Worm (Caenorhabditis elegans): ENCODE results near the gene srh-282.
A peak's percentile ranks its signal among the peaks of the same experiment; 100 is the strongest.

srh-282 gene

ce11 chrIV:247494-247893 is 25.7 kb downstream of the srh-282 start (continued):
- TF ChIP-seq alr-1 (tag; optimal IDR thresholded peaks at IDR 0.05; ENCODE audit: borderline replicate concordance) (no peak), fos-1 (tag; optimal IDR thresholded peaks at IDR 0.05) (no peak), ama-1 (optimal IDR thresholded peaks at IDR 0.05) (no peak), nhr-19 (GFP tag; conservative IDR thresholded peaks at IDR 0.05) (peak; percentile 51), nhr-28 (tag; optimal IDR thresholded peaks at IDR 0.05) (no peak), fkh-8 (tag; optimal IDR thresholded peaks at IDR 0.05) (no peak), egl-27 (tag; optimal IDR thresholded peaks at IDR 0.05) (no peak), ets-5 (GFP tag; IDR thresholded peaks at IDR 0.05) (no peak), jun-1 (tag; optimal IDR thresholded peaks at IDR 0.05) (no peak), F16B12.6 (tag; optimal IDR thresholded peaks at IDR 0.05) (no peak), nhr-90 (tag; optimal IDR thresholded peaks at IDR 0.05; ENCODE audit: poor library complexity) (peak; percentile 67), elt-2 (tag; optimal IDR thresholded peaks at IDR 0.05) (no peak), lin-13 (GFP tag; optimal IDR thresholded peaks at IDR 0.05) (no peak), lsy-2 (tag; optimal IDR thresholded peaks at IDR 0.05) (peak; percentile 13 to 62), egl-13 (tag; optimal IDR thresholded peaks at IDR 0.05) (no peak), nhr-47 (tag; optimal IDR thresholded peaks at IDR 0.05) (peak; percentile 44), fkh-10 (GFP tag; optimal IDR thresholded peaks at IDR 0.05) (no peak), ceh-90 (tag; optimal IDR thresholded peaks at IDR 0.05) (no peak), blmp-1 (tag; optimal IDR thresholded peaks at IDR 0.05) (peak; percentile 89), efl-3 (GFP tag; optimal IDR thresholded peaks at IDR 0.05) (no peak), grh-1 (GFP tag; IDR thresholded peaks at IDR 0.05) (peak; percentile 43; the same call in 1 of the 2 replicates), mab-9 (GFP tag; IDR thresholded peaks at IDR 0.05) (no peak), C34B4.2 (tag; optimal IDR thresholded peaks at IDR 0.05) (no peak), C16A3.4 (tag; optimal IDR thresholded peaks at IDR 0.05) (peak; percentile 32), snu-23 (GFP tag; optimal IDR thresholded peaks at IDR 0.05) (peak; percentile 64), pag-3 (tag; optimal IDR thresholded peaks at IDR 0.05; ENCODE audit: borderline replicate concordance, insufficient read depth) (no peak), unc-98 (GFP tag; IDR thresholded peaks at IDR 0.05) (no peak), skn-1 (tag; optimal IDR thresholded peaks at IDR 0.05) (no peak), snpc-4 (tag; optimal IDR thresholded peaks at IDR 0.05) (no peak), sptf-1 (tag; optimal IDR thresholded peaks at IDR 0.05) (no peak), vab-15 (tag; optimal IDR thresholded peaks at IDR 0.05) (peak; percentile 64), hpl-2 (GFP tag; optimal IDR thresholded peaks at IDR 0.05) (peak; percentile 2), lin-14 (GFP tag; optimal IDR thresholded peaks at IDR 0.05) (peak; percentile 67), nhr-71 (tag; optimal IDR thresholded peaks at IDR 0.05) (peak; percentile 78), rnt-1 (tag; optimal IDR thresholded peaks at IDR 0.05) (peak; percentile 1), ceh-88 (GFP tag; IDR thresholded peaks at IDR 0.05) (no peak), dpl-1 (GFP tag; optimal IDR thresholded peaks at IDR 0.05) (peak in 2 of 3 experiments; percentile 8 to 38), aly-2 (tag; optimal IDR thresholded peaks at IDR 0.05) (no peak), lin-15B (tag; optimal IDR thresholded peaks at IDR 0.05) (no peak), unc-62 (GFP tag; optimal IDR thresholded peaks at IDR 0.05) (no peak), xbp-1 (tag; optimal IDR thresholded peaks at IDR 0.05) (no peak)

- TF ChIP-seq nhr-12 (tag; optimal IDR thresholded peaks at IDR 0.05) (no peak), lin-35 (GFP tag; optimal IDR thresholded peaks at IDR 0.05) (no peak)
Measured at ce11 chrIV:244843-245242, 28.4 kb downstream of the srh-282 start, which contains the start of gene aass-1. aass-1 (plus strand) TSS chrIV:245143.

All from whole organism, L1 larva.